Worm (Caenorhabditis elegans) whole organism, L1 larva: ENCODE results near the gene srw-99.

ENCODE experiments used
- ceh-63 ChIP-seq: fragments of 200-800 bp; sonication (Bioruptor generic); optimal IDR thresholded peaks from 2 replicates; lab custom pipeline; 2018; ENCODE audit warnings: mild to moderate bottlenecking, missing genetic modification characterization, missing compliant biosample characterization
- ceh-8 ChIP-seq: fragments of 200-800 bp; sonication (Bioruptor generic); optimal IDR thresholded peaks from 2 replicates; lab custom pipeline; 2018; ENCODE audit warnings: mild to moderate bottlenecking, missing genetic modification characterization, moderate library complexity, missing compliant biosample characterization
- dpl-1 ChIP-seq, 3 experiments: fragments of 150-350 bp in 2 of 3; sonication (generic microtip) in 1 of 3; optimal IDR thresholded peaks; 2 replicates each; lab custom pipeline; 2014 to 2017; ENCODE audit warnings: missing biosample characterization in 3 of 3, missing genetic modification characterization in 3 of 3, missing genetic modification reagents in 3 of 3
- elt-2 ChIP-seq: sonication (generic microtip); optimal IDR thresholded peaks from 2 replicates; lab custom pipeline; 2016; ENCODE audit warnings: missing genetic modification characterization, mild to moderate bottlenecking, inconsistent platforms, missing compliant biosample characterization, missing genetic modification reagents
- hpl-2 ChIP-seq: fragments of 150-350 bp; optimal IDR thresholded peaks from 2 replicates; lab custom pipeline; 2014; ENCODE audit warnings: missing biosample characterization, missing genetic modification reagents, missing genetic modification characterization
- mdl-1 ChIP-seq, 2 experiments: fragments of 150-350 bp; optimal IDR thresholded peaks; 2 replicates each; lab custom pipeline; 2014 to 2017; ENCODE audit warnings: missing biosample characterization in 2 of 2, missing genetic modification characterization in 2 of 2, inconsistent platforms in 1 of 2
- sox-4 ChIP-seq: sonication (generic microtip); optimal IDR thresholded peaks from 2 replicates; lab custom pipeline; 2016; ENCODE audit warnings: missing genetic modification characterization, missing compliant biosample characterization
- swsn-7 ChIP-seq: sonication (generic microtip); optimal IDR thresholded peaks from 2 replicates; lab custom pipeline; 2016; ENCODE audit warnings: missing genetic modification characterization, missing compliant biosample characterization
- unc-30 ChIP-seq: sonication (generic microtip); optimal IDR thresholded peaks from 2 replicates; lab custom pipeline; 2017; ENCODE audit warnings: missing biosample characterization, missing genetic modification characterization
- zag-1 ChIP-seq: fragments of 150-350 bp; optimal IDR thresholded peaks from 2 replicates; lab custom pipeline; 2014; ENCODE audit warnings: missing biosample characterization, missing genetic modification characterization
- ztf-4 ChIP-seq: fragments of 150-350 bp; optimal IDR thresholded peaks from 2 replicates; lab custom pipeline; 2014; ENCODE audit warnings: missing biosample characterization, missing genetic modification characterization

DNA sequence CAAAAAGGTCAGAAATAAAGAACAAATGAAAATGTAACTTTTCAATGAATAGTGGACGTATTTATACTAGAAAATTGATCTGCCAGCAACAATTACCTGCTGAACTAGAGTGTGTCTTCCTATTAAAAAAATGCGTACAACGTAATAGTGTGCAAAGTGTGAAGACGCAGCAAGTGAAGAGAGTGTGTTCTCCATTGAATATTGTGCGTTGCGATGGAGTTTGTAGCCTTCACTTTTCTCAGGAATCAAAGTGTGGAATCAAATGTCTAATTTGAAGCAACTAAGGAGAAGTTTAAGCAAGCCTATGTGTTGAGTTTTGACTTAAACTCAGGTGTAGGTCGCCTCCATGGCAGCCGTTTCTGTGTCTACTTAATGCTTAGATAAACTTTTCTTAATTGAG is 23.4 kb downstream of the srw-99 start, which contains the start of gene gst-21:
- TF ChIP-seq ceh-8 (GFP tag; lab: Kevin White, UChicago) = no peak
- no peak for TF ChIP-seq hpl-2
- TF ChIP-seq swsn-7 (tag; lab: Kevin White, UChicago) = no peak
- TF ChIP-seq zag-1 (tag; lab: Kevin White, UChicago) = no peak
- no peak for TF ChIP-seq dpl-1 (GFP tag; optimal IDR thresholded peaks at IDR 0.05; lab: Kevin White, UChicago)
- no peak for TF ChIP-seq sox-4 (tag; lab: Kevin White, UChicago)
- no peak for TF ChIP-seq ztf-4
- TF ChIP-seq unc-30 (tag; lab: Kevin White, UChicago) = no peak
- TF ChIP-seq ceh-63 (GFP tag; lab: Kevin White, UChicago) = no peak
- no peak for TF ChIP-seq mdl-1 (tag; optimal IDR thresholded peaks at IDR 0.05; lab: Kevin White, UChicago)
- no peak for TF ChIP-seq elt-2 (tag; lab: Kevin White, UChicago)
